Worm (Caenorhabditis elegans): Measurements from ENCODE around the gene Y105C5B.11.
"Not testable (repeated sequence)": the region's sequence is repeated elsewhere in the genome, so short reads cannot be mapped to it uniquely, and the experiment has no call there.

The Y105C5B.11 gene

ce11 chrIV:15933100-15933499 lies 8.2 kb downstream of the Y105C5B.11 start:
- TF ChIP-seq ceh-91 (GFP tag; IDR thresholded peaks at IDR 0.05) (peak; percentile 17; the same call in 1 of the 2 replicates), mxl-1 (tag; optimal IDR thresholded peaks at IDR 0.05) (peak; percentile 64), ztf-25 (GFP tag; IDR thresholded peaks at IDR 0.05) (peak; percentile 82), Y95B8A.8 (GFP tag; IDR thresholded peaks at IDR 0.05) (0 out of 2 replicates have a peak, but pooled peaks have one; percentile 30), ekl-4 (GFP tag; IDR thresholded peaks at IDR 0.05) (peak; percentile 65; the same call in 1 of the 2 replicates), Y53F4B.3 (GFP tag; IDR thresholded peaks at IDR 0.05) (peak; percentile 79), dox-1 (GFP tag; IDR thresholded peaks at IDR 0.05) (peak; percentile 76), F33H1.4 (GFP tag; IDR thresholded peaks at IDR 0.05) (0 out of 2 replicates have a peak, but pooled peaks have one; percentile 7), egl-44 (GFP tag; IDR thresholded peaks at IDR 0.05) (0 out of 2 replicates have a peak, but pooled peaks have one; percentile 59), hsf-1 (GFP tag; IDR thresholded peaks at IDR 0.05) (peak; percentile 88), mcd-1 (GFP tag; IDR thresholded peaks at IDR 0.05) (peak; percentile 34; the same call in 1 of the 2 replicates), D2030.7 (GFP tag; IDR thresholded peaks at IDR 0.05) (peak; percentile 65; the same call in 1 of the 2 replicates), tlf-1 (GFP tag; optimal IDR thresholded peaks at IDR 0.05) (peak; percentile 11), attf-6 (GFP tag; IDR thresholded peaks at IDR 0.05) (peak; percentile 97), madf-10 (tag; optimal IDR thresholded peaks at IDR 0.05) (peak; percentile 59), aptf-3 (GFP tag; IDR thresholded peaks at IDR 0.05) (peak; percentile 46; the same call in 1 of the 2 replicates), hmg-20 (GFP tag; IDR thresholded peaks at IDR 0.05) (peak; percentile 71; the same call in 1 of the 2 replicates), nhr-80 (tag; optimal IDR thresholded peaks at IDR 0.05) (peak; percentile 16), bed-1 (GFP tag; IDR thresholded peaks at IDR 0.05) (0 out of 2 replicates have a peak, but pooled peaks have one; percentile 57), T07F8.4 (tag; optimal IDR thresholded peaks at IDR 0.05) (peak; percentile 63), B0336.3 (GFP tag; IDR thresholded peaks at IDR 0.05) (peak; percentile 56), ceh-100 (GFP tag; IDR thresholded peaks at IDR 0.05) (peak; percentile 49; the same call in 1 of the 2 replicates), repo-1 (tag; optimal IDR thresholded peaks at IDR 0.05) (peak; percentile 27), snpc-1.3 (tag; optimal IDR thresholded peaks at IDR 0.05; ENCODE audit: insufficient read depth) (peak; percentile 77), nhr-179 (tag; optimal IDR thresholded peaks at IDR 0.05) (peak; percentile 19), snpc-4 (GFP tag; optimal IDR thresholded peaks at IDR 0.05) (peak; percentile 88), snpc-4 (tag; optimal IDR thresholded peaks at IDR 0.05) (peak; percentile 57 to 98 (median 92)), cebp-1 (tag; optimal IDR thresholded peaks at IDR 0.05) (peak; percentile 56), lin-26 (GFP tag; IDR thresholded peaks at IDR 0.05) (peak; percentile 90), lir-1 (GFP tag; conservative IDR thresholded peaks at IDR 0.05) (peak; percentile 30; the same call in 1 of the 2 replicates), Y53G8AR.9 (GFP tag; conservative IDR thresholded peaks at IDR 0.05) (0 out of 2 replicates have a peak, but pooled peaks have one; percentile 23), K11D2.4 (GFP tag; IDR thresholded peaks at IDR 0.05) (0 out of 2 replicates have a peak, but pooled peaks have one; percentile 26), lin-54 (GFP tag; optimal IDR thresholded peaks at IDR 0.05) (peak; percentile 34), rcor-1 (GFP tag; IDR thresholded peaks at IDR 0.05) (peak; percentile 49; the same call in 1 of the 2 replicates), ztf-18 (tag; optimal IDR thresholded peaks at IDR 0.05) (peak; percentile 86), die-1 (tag; optimal IDR thresholded peaks at IDR 0.05) (peak; percentile 67), ets-4 (GFP tag; optimal IDR thresholded peaks at IDR 0.05) (peak; percentile 37), snpc-3.4 (tag; optimal IDR thresholded peaks at IDR 0.05) (peak; percentile 49), fkh-3 (tag; optimal IDR thresholded peaks at IDR 0.05) (peak; percentile 35), nhr-90 (tag; optimal IDR thresholded peaks at IDR 0.05) (peak; percentile 77), ZK185.1 (tag; optimal IDR thresholded peaks at IDR 0.05; ENCODE audit: poor library complexity, severe bottlenecking) (peak; percentile 62), Y56A3A.18 (GFP tag; IDR thresholded peaks at IDR 0.05) (peak; percentile 87), ama-1 (GFP tag; optimal IDR thresholded peaks at IDR 0.05) (peak in 1 of 2 experiments; percentile 46), egrh-3 (GFP tag; IDR thresholded peaks at IDR 0.05) (0 out of 2 replicates have a peak, but pooled peaks have one; percentile 13), B0261.1 (tag; optimal IDR thresholded peaks at IDR 0.05) (peak; percentile 87), atf-7 (tag; optimal IDR thresholded peaks at IDR 0.05) (peak; percentile 41)
- TF ChIP-seq cebp-1 (GFP tag; IDR thresholded peaks at IDR 0.05); ama-1 (optimal IDR thresholded peaks at IDR 0.05): not testable (repeated sequence)

Data from whole organism, young adult.